Worm (Caenorhabditis elegans) whole organism, L4/young adult: ENCODE measurements around the gene srh-269.

Experiments used
- W03F9.2 ChIP-seq: fragments of 150-350 bp; optimal IDR thresholded peaks from 2 replicates; lab custom pipeline; 2014; ENCODE audit warnings: missing biosample characterization, missing genetic modification characterization
- dao-5 ChIP-seq: sonication (generic microtip); optimal IDR thresholded peaks from 2 replicates; lab custom pipeline; 2016; ENCODE audit warnings: missing genotype, missing genetic modification characterization, moderate library complexity, missing compliant biosample characterization
- him-1 ChIP-seq: sonication (generic microtip); optimal IDR thresholded peaks from 2 replicates; lab custom pipeline; 2016; ENCODE audit warnings: missing genotype, missing genetic modification reagents, missing genetic modification characterization, missing compliant biosample characterization

- TF ChIP-seq him-1 (tag; lab: Kevin White, UChicago) (no peak), dao-5 (no peak), W03F9.2 (tag; lab: Kevin White, UChicago) (no peak)
Observed at ce11 chrV:16604301-16604700, 12.5 kb upstream of the srh-269 start.
